Worm (Caenorhabditis elegans) whole organism, dauer: ENCODE data around the gene mix-1.

Experiments used
- unc-62 ChIP-seq: sonication (generic microtip); optimal IDR thresholded peaks from 2 replicates; lab custom pipeline; 2017; ENCODE audit warnings: missing biosample characterization, missing genetic modification reagents, missing genetic modification characterization

mix-1 gene

ce11 chrII:10819928-10820423 is 4.1 kb upstream of the mix-1 start, which contains the start of gene R06F6.8:
TSS of gene R06F6.8 (minus strand) at chrII:10819978.
- no peak for TF ChIP-seq unc-62 (GFP tag; lab: Kevin White, UChicago)

- no peak for TF ChIP-seq unc-62 (GFP tag; lab: Kevin White, UChicago)
Measured at ce11 chrII:10820679-10821078, 3.4 kb upstream of the mix-1 start, which contains the start of gene ech-4. TSS of gene ech-4 (plus strand) at chrII:10821031.

- TF ChIP-seq unc-62 (GFP tag; lab: Kevin White, UChicago): no peak
Measured at ce11 chrII:10829081-10829480, 5.0 kb downstream of the mix-1 start, which contains the start of gene VM106R.1. TSS of gene VM106R.1 (minus strand) at chrII:10829181.

- no peak for TF ChIP-seq unc-62 (GFP tag; lab: Kevin White, UChicago)
Measured at ce11 chrII:10829572-10829971, 5.5 kb downstream of the mix-1 start.

- TF ChIP-seq unc-62 (GFP tag; lab: Kevin White, UChicago): no peak
Measured at ce11 chrII:10834717-10835116, 10.7 kb downstream of the mix-1 start.

ce11 chrII:10838550-10838949 is 14.5 kb downstream of the mix-1 start:
- no peak for TF ChIP-seq unc-62 (GFP tag; lab: Kevin White, UChicago)

- TF ChIP-seq unc-62 (GFP tag; lab: Kevin White, UChicago): no peak
Measured at ce11 chrII:10840067-10840466, 16.0 kb downstream of the mix-1 start.

ce11 chrII:10843527-10843926 is 19.5 kb downstream of the mix-1 start, which contains the start of gene M106.8:
TSS of gene M106.8 (minus strand) at chrII:10843627.
- TF ChIP-seq unc-62 (GFP tag; lab: Kevin White, UChicago): no peak

ce11 chrII:10847057-10847456 is 23.0 kb downstream of the mix-1 start:
- no peak for TF ChIP-seq unc-62 (GFP tag; lab: Kevin White, UChicago)

ce11 chrII:10849903-10850302 is 25.9 kb downstream of the mix-1 start, which contains the start of gene M106.2:
TSS of gene M106.2 (minus strand) at chrII:10850003.
- TF ChIP-seq unc-62 (GFP tag; lab: Kevin White, UChicago): no peak

- TF ChIP-seq unc-62 (GFP tag; lab: Kevin White, UChicago): no peak
Measured at ce11 chrII:10851110-10851509, 27.1 kb downstream of the mix-1 start.

- no peak for TF ChIP-seq unc-62 (GFP tag; lab: Kevin White, UChicago)
Measured at ce11 chrII:10852880-10853279, 28.8 kb downstream of the mix-1 start.

ce11 chrII:10857077-10857476 is 33.0 kb downstream of the mix-1 start, which contains the start of gene M106.7:
TSS of gene M106.7 (minus strand) at chrII:10857177.
- no peak for TF ChIP-seq unc-62 (GFP tag; lab: Kevin White, UChicago)

ce11 chrII:10859359-10859758 is 35.3 kb downstream of the mix-1 start:
- no peak for TF ChIP-seq unc-62 (GFP tag; lab: Kevin White, UChicago)

ce11 chrII:10860840-10861239 is 36.8 kb downstream of the mix-1 start, which contains the start of gene M106.3:
TSS of gene M106.3 (minus strand) at chrII:10860909.
- TF ChIP-seq unc-62 (GFP tag; lab: Kevin White, UChicago): no peak

- TF ChIP-seq unc-62 (GFP tag; lab: Kevin White, UChicago): no peak
Measured at ce11 chrII:10861305-10861704, 37.3 kb downstream of the mix-1 start.

ce11 chrII:10861723-10862486 is 37.9 kb downstream of the mix-1 start:
- no peak for TF ChIP-seq unc-62 (GFP tag; lab: Kevin White, UChicago)
